Fruit fly (Drosophila melanogaster): ENCODE data around the gene PNUTS.

PNUTS gene

DNA sequence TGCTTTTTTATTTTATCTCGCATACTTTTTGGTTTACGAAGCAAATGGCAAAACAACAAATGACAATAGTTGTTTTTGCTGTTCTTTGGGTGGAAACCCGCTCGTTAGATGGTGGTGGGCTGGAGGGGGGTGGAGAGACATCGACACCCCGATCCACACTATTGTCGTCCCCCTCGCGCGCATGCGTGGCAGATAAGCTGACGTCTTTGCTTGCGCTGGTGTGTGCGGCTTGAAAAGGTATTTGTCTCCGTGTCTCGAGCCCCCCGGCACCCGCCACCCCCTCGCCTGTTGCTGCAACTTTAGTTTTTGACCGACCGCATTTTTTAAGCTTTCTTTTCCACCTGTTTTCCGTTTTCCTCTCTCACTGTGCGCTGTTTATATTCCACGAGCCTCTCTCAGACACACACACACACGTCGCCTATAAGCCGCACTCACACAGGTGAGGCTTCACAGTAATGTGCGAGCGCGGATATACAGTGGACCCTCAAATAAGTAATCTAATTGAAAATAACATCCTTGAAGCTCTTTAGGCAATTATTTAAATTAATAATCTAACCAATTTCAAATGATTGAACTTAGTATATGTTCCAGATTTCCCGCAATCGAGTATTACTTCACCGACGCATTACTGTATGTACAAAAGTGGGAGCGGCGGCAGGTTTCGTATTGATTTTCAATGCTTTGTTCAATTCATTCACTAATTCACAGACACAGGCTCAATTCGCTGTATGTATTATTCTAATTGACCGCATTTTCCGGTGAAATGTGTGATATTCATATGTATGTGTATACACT lies 3.1 kb upstream of the PNUTS start (continued):
- TF ChIP-seq CkIIα-i1 (GFP tag; IDR thresholded peaks at IDR 0.05) (peak; percentile 31; the same call in 1 of the 2 replicates), toy (GFP tag; IDR thresholded peaks at IDR 0.05) (peak; percentile 90), CG4707 (GFP tag; optimal IDR thresholded peaks at IDR 0.05) (peak; percentile 81), Xrp1 (GFP tag; IDR thresholded peaks at IDR 0.05) (peak; percentile 95), danr (GFP tag; IDR thresholded peaks at IDR 0.05) (peak; percentile 84), E2f2 (GFP tag; IDR thresholded peaks at IDR 0.05) (peak; percentile 75), CG10321 (GFP tag; IDR thresholded peaks at IDR 0.05) (peak; percentile 95), crc (GFP tag; optimal IDR thresholded peaks at IDR 0.05) (peak; percentile 74), sens (GFP tag) (peak; percentile 99), CG10565 (GFP tag; optimal IDR thresholded peaks at IDR 0.05) (peak; percentile 51), unc-4 (GFP tag; IDR thresholded peaks at IDR 0.05; ENCODE audit: partially characterized antibody) (no peak), Optix (GFP tag; IDR thresholded peaks at IDR 0.05) (peak; percentile 89), Fer1 (GFP tag; optimal IDR thresholded peaks at IDR 0.05) (peak; percentile 92), CG13624 (GFP tag; optimal IDR thresholded peaks at IDR 0.05) (peak; percentile 93), kni (GFP tag; optimal IDR thresholded peaks at IDR 0.05) (peak; percentile 88), CG32772 (GFP tag; IDR thresholded peaks at IDR 0.05) (peak; percentile 92), Dref (GFP tag; IDR thresholded peaks at IDR 0.05) (no peak), CG15269 (tag; optimal IDR thresholded peaks at IDR 0.05) (peak; percentile 96), CG9437 (GFP tag; optimal IDR thresholded peaks at IDR 0.05) (peak; percentile 76), Trl (optimal IDR thresholded peaks at IDR 0.05) (peak; percentile 41), Trl (GFP tag; optimal IDR thresholded peaks at IDR 0.05) (peak; percentile 91), chinmo (GFP tag; IDR thresholded peaks at IDR 0.05; ENCODE audit: partially characterized antibody) (peak; percentile 92; the same call in 2 of the 4 replicates), ken (GFP tag; IDR thresholded peaks at IDR 0.05) (peak; percentile 94), NFAT (GFP tag; IDR thresholded peaks at IDR 0.05) (peak; percentile 97), Hmx (GFP tag; optimal IDR thresholded peaks at IDR 0.05) (peak; percentile 87), Hmr (GFP tag; optimal IDR thresholded peaks at IDR 0.05) (peak; percentile 92), fd102C (GFP tag; optimal IDR thresholded peaks at IDR 0.05) (peak; percentile 62), odd (GFP tag; optimal IDR thresholded peaks at IDR 0.05) (peak; percentile 78), CG4854 (GFP tag; optimal IDR thresholded peaks at IDR 0.05) (peak; percentile 90), chif (GFP tag; optimal IDR thresholded peaks at IDR 0.05) (peak; percentile 87 to 94), pnt (GFP tag; optimal IDR thresholded peaks at IDR 0.05) (peak; percentile 88), cato (GFP tag; optimal IDR thresholded peaks at IDR 0.05; ENCODE audit: borderline replicate concordance) (peak; percentile 80), bowl (GFP tag; IDR thresholded peaks at IDR 0.05) (peak; percentile 89), chm (GFP tag; IDR thresholded peaks at IDR 0.05) (peak; percentile 94), Hand (GFP tag; optimal IDR thresholded peaks at IDR 0.05) (peak; percentile 77), CG13775 (GFP tag; optimal IDR thresholded peaks at IDR 0.05) (peak; percentile 87), ac (GFP tag; optimal IDR thresholded peaks at IDR 0.05) (peak; percentile 68), sisA (GFP tag; IDR thresholded peaks at IDR 0.05) (peak; percentile 95), CG5245 (GFP tag; optimal IDR thresholded peaks at IDR 0.05) (peak; percentile 90), CG9215 (GFP tag; IDR thresholded peaks at IDR 0.05) (peak; percentile 93), CG12391 (tag; optimal IDR thresholded peaks at IDR 0.05) (peak; percentile 93), Side (GFP tag; optimal IDR thresholded peaks at IDR 0.05) (peak; percentile 92), CG10431 (GFP tag; optimal IDR thresholded peaks at IDR 0.05) (peak; percentile 70), CG7963 (GFP tag; IDR thresholded peaks at IDR 0.05; ENCODE audit: partially characterized antibody) (no peak), dmrt11E (tag; optimal IDR thresholded peaks at IDR 0.05) (peak; percentile 87), Awh (GFP tag; IDR thresholded peaks at IDR 0.05) (peak; percentile 95), lbe (GFP tag; optimal IDR thresholded peaks at IDR 0.05) (peak; percentile 94), CG6689 (GFP tag; IDR thresholded peaks at IDR 0.05) (peak; percentile 93), CG2129 (GFP tag; IDR thresholded peaks at IDR 0.05; ENCODE audit: partially characterized antibody) (no peak), dimm (GFP tag; IDR thresholded peaks at IDR 0.05) (peak; percentile 92)

All from whole organism, embryonic.